Worm (Caenorhabditis elegans) whole organism, L1 larva: Measurements from ENCODE around the gene oatr-1.

Experiments used
- C04F5.9 ChIP-seq: sonication (generic microtip); optimal IDR thresholded peaks from 2 replicates; lab custom pipeline; 2016; ENCODE audit warnings: missing genetic modification characterization, missing compliant biosample characterization
- C16A3.4 ChIP-seq: fragments of 150-350 bp; optimal IDR thresholded peaks from 2 replicates; lab custom pipeline; 2014; ENCODE audit warnings: missing biosample characterization, missing genetic modification characterization
- C34B4.2 ChIP-seq: sonication (generic microtip); optimal IDR thresholded peaks from 2 replicates; lab custom pipeline; 2017; ENCODE audit warnings: mild to moderate bottlenecking, missing genetic modification characterization, missing compliant biosample characterization
- F16B12.6 ChIP-seq: fragments of 150-350 bp; optimal IDR thresholded peaks from 2 replicates; lab custom pipeline; 2014; ENCODE audit warnings: missing biosample characterization, missing genetic modification characterization
- alr-1 ChIP-seq: fragments of 200-800 bp; sonication (Bioruptor generic); optimal IDR thresholded peaks from 2 replicates; lab custom pipeline; 2018; ENCODE audit warnings: borderline replicate concordance, mild to moderate bottlenecking, missing genetic modification characterization, missing compliant biosample characterization
- blmp-1 ChIP-seq: fragments of 150-350 bp; optimal IDR thresholded peaks from 2 replicates; lab custom pipeline; 2014; ENCODE audit warnings: missing biosample characterization, missing genetic modification characterization
- ceh-88 ChIP-seq: fragments of 200-800 bp; sonication (Bioruptor generic); IDR thresholded peaks from 2 replicates; pipeline ENCODE4 v1.3.6; 2022; ENCODE audit warnings: missing genetic modification characterization, missing compliant biosample characterization
- ces-1 ChIP-seq: fragments of 150-350 bp; optimal IDR thresholded peaks from 2 replicates; lab custom pipeline; 2014; ENCODE audit warnings: missing biosample characterization, missing genetic modification reagents, missing genetic modification characterization
- dsc-1 ChIP-seq: sonication (generic microtip); optimal IDR thresholded peaks from 2 replicates; lab custom pipeline; 2016; ENCODE audit warnings: mild to moderate bottlenecking, missing genetic modification characterization, missing compliant biosample characterization
- egl-13 ChIP-seq: sonication (generic microtip); optimal IDR thresholded peaks from 2 replicates; lab custom pipeline; 2016; ENCODE audit warnings: missing genotype, missing genetic modification reagents, missing genetic modification characterization, missing compliant biosample characterization
- egl-27 ChIP-seq, 2 experiments: fragments of 150-350 bp in 1 of 2; sonication (generic microtip); optimal IDR thresholded peaks; 3 replicates each; lab custom pipeline; 2017 to 2018; ENCODE audit warnings: missing biosample characterization in 2 of 2, missing genetic modification characterization in 2 of 2, missing genetic modification reagents in 2 of 2
- elt-2 ChIP-seq: sonication (generic microtip); optimal IDR thresholded peaks from 2 replicates; lab custom pipeline; 2016; ENCODE audit warnings: missing genetic modification characterization, mild to moderate bottlenecking, inconsistent platforms, missing compliant biosample characterization, missing genetic modification reagents
- elt-3 ChIP-seq, 6 experiments: fragments of 150-350 bp in 1 of 6; sonication (generic microtip); optimal IDR thresholded peaks; 2 replicates each; lab custom pipeline; 2017 to 2018; ENCODE audit warnings: missing biosample characterization in 6 of 6, missing genetic modification characterization in 6 of 6, inconsistent platforms in 1 of 6
- ets-5 ChIP-seq: fragments of 200-800 bp; sonication (Bioruptor generic); IDR thresholded peaks from 2 replicates; pipeline ENCODE4 v1.3.6; 2022; ENCODE audit warnings: missing genetic modification characterization, missing compliant biosample characterization
- fkh-8 ChIP-seq: sonication (generic microtip); optimal IDR thresholded peaks from 2 replicates; lab custom pipeline; 2016; ENCODE audit warnings: mild to moderate bottlenecking, missing genetic modification characterization, missing compliant biosample characterization
- fos-1 ChIP-seq: fragments of 150-350 bp; optimal IDR thresholded peaks from 2 replicates; lab custom pipeline; 2014; ENCODE audit warnings: missing biosample characterization, missing genetic modification characterization
- grh-1 ChIP-seq: fragments of 200-800 bp; sonication (Bioruptor generic); IDR thresholded peaks from 2 replicates; pipeline ENCODE4 v1.3.6; 2022; ENCODE audit warnings: missing genetic modification reagents, missing genetic modification characterization, missing compliant biosample characterization
- irx-1 ChIP-seq: sonication (generic microtip); optimal IDR thresholded peaks from 2 replicates; lab custom pipeline; 2016; ENCODE audit warnings: missing genetic modification characterization, missing compliant biosample characterization
- isw-1 ChIP-seq: fragments of 200-800 bp; sonication (Bioruptor generic); IDR thresholded peaks from 2 replicates; pipeline ENCODE4 v1.3.6; 2022; ENCODE audit warnings: missing genetic modification characterization, missing compliant biosample characterization
- jun-1 ChIP-seq: fragments of 150-350 bp; optimal IDR thresholded peaks from 2 replicates; lab custom pipeline; 2014; ENCODE audit warnings: missing biosample characterization, missing genetic modification reagents, missing genetic modification characterization
- lin-15B ChIP-seq: fragments of 150-350 bp; sonication (generic microtip); optimal IDR thresholded peaks from 3 replicates; lab custom pipeline; 2014; ENCODE audit warnings: missing biosample characterization, missing genetic modification characterization
- lir-3 ChIP-seq: sonication (generic microtip); optimal IDR thresholded peaks from 2 replicates; lab custom pipeline; 2016; ENCODE audit warnings: mild to moderate bottlenecking, missing genetic modification characterization, moderate library complexity, missing compliant biosample characterization; ENCODE audit not compliant: poor library complexity
- lsy-2 ChIP-seq, 2 experiments: fragments of 150-350 bp; optimal IDR thresholded peaks; 2 replicates each; lab custom pipeline; 2014; ENCODE audit warnings: missing biosample characterization in 2 of 2, missing genetic modification characterization in 2 of 2
- mab-9 ChIP-seq: fragments of 200-800 bp; sonication (Bioruptor generic); IDR thresholded peaks from 2 replicates; pipeline ENCODE4 v1.3.6; 2022; ENCODE audit warnings: missing genetic modification reagents, missing genetic modification characterization, missing compliant biosample characterization
- mef-2 ChIP-seq: fragments of 150-350 bp; optimal IDR thresholded peaks from 2 replicates; lab custom pipeline; 2014; ENCODE audit warnings: missing biosample characterization, missing genetic modification characterization
- mep-1 ChIP-seq: fragments of 150-350 bp; optimal IDR thresholded peaks from 2 replicates; lab custom pipeline; 2014; ENCODE audit warnings: missing biosample characterization, missing genetic modification characterization
- nhr-11 ChIP-seq: fragments of 150-350 bp; optimal IDR thresholded peaks from 2 replicates; lab custom pipeline; 2014; ENCODE audit warnings: missing biosample characterization, missing genetic modification characterization
- nhr-19 ChIP-seq: fragments of 200-800 bp; sonication (Bioruptor generic); conservative IDR thresholded peaks from 2 replicates; pipeline ENCODE4 v1.3.6; 2022; ENCODE audit warnings: missing genetic modification characterization, missing compliant biosample characterization
- nhr-20 ChIP-seq: sonication (generic microtip); optimal IDR thresholded peaks from 2 replicates; lab custom pipeline; 2016; ENCODE audit warnings: mild to moderate bottlenecking, missing genetic modification characterization, missing compliant biosample characterization
- nhr-28 ChIP-seq: fragments of 150-350 bp; optimal IDR thresholded peaks from 2 replicates; lab custom pipeline; 2014; ENCODE audit warnings: missing biosample characterization, missing genetic modification characterization
- nhr-47 ChIP-seq: sonication (generic microtip); optimal IDR thresholded peaks from 2 replicates; lab custom pipeline; 2016; ENCODE audit warnings: mild to moderate bottlenecking, missing genetic modification characterization, moderate library complexity, missing compliant biosample characterization
- nhr-71 ChIP-seq: sonication (generic microtip); optimal IDR thresholded peaks from 2 replicates; lab custom pipeline; 2016; ENCODE audit warnings: mild to moderate bottlenecking, missing genetic modification characterization, moderate library complexity, missing compliant biosample characterization
- nhr-76 ChIP-seq: sonication (generic microtip); optimal IDR thresholded peaks from 2 replicates; lab custom pipeline; 2017; ENCODE audit warnings: missing biosample characterization, missing genetic modification characterization
- nhr-77 ChIP-seq: fragments of 150-350 bp; optimal IDR thresholded peaks from 2 replicates; lab custom pipeline; 2014; ENCODE audit warnings: missing biosample characterization, missing genetic modification characterization
- nhr-84 ChIP-seq: sonication (generic microtip); optimal IDR thresholded peaks from 2 replicates; lab custom pipeline; 2017; ENCODE audit warnings: missing biosample characterization, missing genetic modification characterization
- nhr-85 ChIP-seq: sonication (generic microtip); peaks from one replicate; lab custom pipeline; 2016; ENCODE audit warnings: missing genetic modification characterization, inconsistent platforms, missing compliant biosample characterization
- nhr-90 ChIP-seq: sonication (generic microtip); optimal IDR thresholded peaks from 2 replicates; lab custom pipeline; 2016; ENCODE audit warnings: mild to moderate bottlenecking, missing genetic modification characterization, missing compliant biosample characterization; ENCODE audit not compliant: poor library complexity
- pag-3 ChIP-seq: sonication (generic microtip); optimal IDR thresholded peaks from 2 replicates; lab custom pipeline; 2017; ENCODE audit warnings: missing genetic modification characterization, mild to moderate bottlenecking, missing compliant biosample characterization, antibody characterized with exemption, borderline replicate concordance; ENCODE audit not compliant: insufficient read depth
- rnt-1 ChIP-seq: sonication (generic microtip); optimal IDR thresholded peaks from 2 replicates; lab custom pipeline; 2016; ENCODE audit warnings: mild to moderate bottlenecking, missing genetic modification characterization, moderate library complexity, missing compliant biosample characterization
- skn-1 ChIP-seq: fragments of 150-350 bp; optimal IDR thresholded peaks from 2 replicates; lab custom pipeline; 2014; ENCODE audit warnings: missing biosample characterization, missing genetic modification characterization
- snpc-4 ChIP-seq: fragments of 150-350 bp; optimal IDR thresholded peaks from 2 replicates; lab custom pipeline; 2014; ENCODE audit warnings: missing biosample characterization, missing genetic modification characterization
- sup-37 ChIP-seq: fragments of 200-800 bp; sonication (Bioruptor generic); optimal IDR thresholded peaks from 2 replicates; lab custom pipeline; 2018; ENCODE audit warnings: mild to moderate bottlenecking, missing genetic modification characterization, missing compliant biosample characterization
- tbx-2 ChIP-seq: sonication (generic microtip); optimal IDR thresholded peaks from 2 replicates; lab custom pipeline; 2016; ENCODE audit warnings: missing genetic modification characterization, missing compliant biosample characterization
- tlp-1 ChIP-seq: fragments of 150-350 bp; optimal IDR thresholded peaks from 2 replicates; lab custom pipeline; 2014; ENCODE audit warnings: missing biosample characterization, missing genetic modification characterization
- unc-30 ChIP-seq: sonication (generic microtip); optimal IDR thresholded peaks from 2 replicates; lab custom pipeline; 2017; ENCODE audit warnings: missing biosample characterization, missing genetic modification characterization
- unc-86 ChIP-seq: sonication (generic microtip); optimal IDR thresholded peaks from 2 replicates; lab custom pipeline; 2016; ENCODE audit warnings: missing genetic modification characterization, missing compliant biosample characterization
- unc-98 ChIP-seq: fragments of 200-800 bp; sonication (Bioruptor generic); IDR thresholded peaks from 2 replicates; pipeline ENCODE4 v1.3.6; 2022; ENCODE audit warnings: missing genetic modification characterization, missing compliant biosample characterization
- vab-15 ChIP-seq: sonication (generic microtip); optimal IDR thresholded peaks from 2 replicates; lab custom pipeline; 2017; ENCODE audit warnings: missing genotype, mild to moderate bottlenecking, missing genetic modification characterization, missing compliant biosample characterization
- xbp-1 ChIP-seq: sonication (generic microtip); optimal IDR thresholded peaks from 2 replicates; lab custom pipeline; 2016; ENCODE audit warnings: missing genetic modification characterization, missing compliant biosample characterization
- ztf-11 ChIP-seq, 2 experiments: sonication (generic microtip); optimal IDR thresholded peaks; 2 replicates each; lab custom pipeline; 2016 to 2017; ENCODE audit warnings: missing genetic modification characterization in 2 of 2, missing biosample characterization in 1 of 2, missing compliant biosample characterization in 1 of 2
- ztf-4 ChIP-seq: fragments of 150-350 bp; optimal IDR thresholded peaks from 2 replicates; lab custom pipeline; 2014; ENCODE audit warnings: missing biosample characterization, missing genetic modification characterization

The oatr-1 gene

DNA sequence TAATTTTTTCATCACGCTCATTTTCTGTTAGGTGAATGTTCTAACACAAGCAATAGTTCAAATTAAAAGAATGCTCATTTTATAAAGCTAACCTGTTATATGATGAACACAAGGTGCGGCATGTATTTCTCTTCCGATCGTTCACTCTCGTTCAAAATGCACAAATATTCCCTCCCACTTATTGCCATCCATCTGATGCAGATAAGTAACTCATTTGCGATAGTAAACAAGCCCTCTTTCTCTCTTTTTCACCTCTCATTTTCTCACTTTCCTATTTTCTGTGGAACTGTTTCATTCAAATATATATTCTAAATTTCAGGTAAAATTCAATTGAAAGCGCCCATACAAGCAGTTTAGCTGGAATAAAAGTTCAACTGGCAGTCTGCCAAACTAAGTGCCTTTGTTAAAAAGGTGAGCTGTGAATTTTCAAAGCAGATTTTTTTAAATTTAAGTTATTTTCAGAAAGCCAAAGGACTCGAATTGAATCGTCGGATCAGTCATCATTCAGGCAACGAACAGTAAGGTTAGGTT lies 49.9 kb downstream of the oatr-1 start, which contains the start of the genes trmt-10C.2 and C56G2.22:
Gene trmt-10C.2 (plus strand): TSS at position 314 of the 531 bp plus-strand sequence.
Gene C56G2.22 (plus strand): TSS at position 481 of the 531 bp plus-strand sequence.
- TF ChIP-seq lir-3 (tag; lab: Kevin White, UChicago) (no peak), dsc-1 (tag; lab: Kevin White, UChicago) (no peak), ceh-88 (GFP tag; lab: Robert Waterston, UW) (no peak), xbp-1 (tag; lab: Kevin White, UChicago) (no peak), tlp-1 (tag; lab: Kevin White, UChicago) (no peak), unc-86 (tag; lab: Kevin White, UChicago) (no peak), nhr-20 (tag; lab: Kevin White, UChicago) (no peak), C34B4.2 (no peak), egl-27 (tag; optimal IDR thresholded peaks at IDR 0.05; lab: Kevin White, UChicago) (no peak), elt-3 (tag; optimal IDR thresholded peaks at IDR 0.05; lab: Kevin White, UChicago) (no peak), rnt-1 (tag; lab: Kevin White, UChicago) (no peak), unc-30 (tag; lab: Kevin White, UChicago) (no peak), elt-2 (no peak), snpc-4 (tag; lab: Kevin White, UChicago) (no peak), jun-1 (tag; lab: Kevin White, UChicago) (no peak), blmp-1 (tag; lab: Kevin White, UChicago) (no peak), nhr-19 (no peak)

DNA sequence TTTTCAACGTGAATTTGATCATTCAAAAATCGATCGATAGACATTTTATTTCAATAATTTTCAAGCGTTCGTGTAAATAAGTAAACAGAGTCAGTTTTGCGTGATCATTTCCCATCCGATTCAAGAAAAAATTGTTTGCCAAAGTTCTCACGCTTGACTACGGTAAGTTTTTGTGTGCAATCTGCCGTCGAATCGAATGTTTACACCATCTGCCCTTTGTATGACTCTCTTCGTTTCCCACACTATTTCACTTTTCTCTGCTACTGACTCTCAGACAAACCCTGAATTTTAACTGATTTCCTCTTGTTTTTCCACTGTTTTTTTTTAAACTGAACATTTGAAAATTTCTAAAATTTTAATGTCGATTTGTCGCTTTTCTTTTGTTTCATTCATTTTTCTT lies 51.2 kb downstream of the oatr-1 start:
- TF ChIP-seq alr-1 (tag; lab: Kevin White, UChicago) (no peak), fos-1 (tag; lab: Kevin White, UChicago) (peak; percentile 87), fkh-8 (tag; lab: Kevin White, UChicago) (peak; percentile 81), nhr-11 (tag; lab: Kevin White, UChicago) (no peak), mab-9 (GFP tag; lab: Robert Waterston, UW) (peak; percentile 54), sup-37 (GFP tag; lab: Kevin White, UChicago) (peak; percentile 74), mef-2 (tag; lab: Kevin White, UChicago) (no peak), snpc-4 (tag; lab: Kevin White, UChicago) (peak; percentile 70), skn-1 (tag; lab: Kevin White, UChicago) (peak; percentile 66), mep-1 (tag; lab: Kevin White, UChicago) (peak; percentile 89), nhr-85 (peak; percentile 94), lsy-2 (tag; optimal IDR thresholded peaks at IDR 0.05; lab: Kevin White, UChicago) (peak; percentile 98 to 99), nhr-77 (tag; lab: Kevin White, UChicago) (peak; percentile 83), grh-1 (GFP tag; lab: Robert Waterston, UW) (peak; percentile 55; the same call in 1 of the 2 replicates), irx-1 (tag; lab: Kevin White, UChicago) (peak; percentile 84), C16A3.4 (tag; lab: Kevin White, UChicago) (peak; percentile 94), nhr-76 (tag; lab: Kevin White, UChicago) (no peak), tlp-1 (tag; lab: Kevin White, UChicago) (no peak), ces-1 (no peak), nhr-71 (peak; percentile 93), ztf-4 (tag; lab: Kevin White, UChicago) (peak; percentile 68), unc-98 (0 out of 2 replicates have a peak, but pooled peaks have one; percentile 26), isw-1 (peak; percentile 77), nhr-84 (tag; lab: Kevin White, UChicago) (no peak), lin-15B (tag; lab: Kevin White, UChicago) (peak; percentile 51), ets-5 (no peak), nhr-90 (peak; percentile 83), vab-15 (tag; lab: Kevin White, UChicago) (no peak), nhr-28 (tag; lab: Kevin White, UChicago) (no peak), C04F5.9 (tag; lab: Kevin White, UChicago) (peak; percentile 71), tbx-2 (peak; percentile 81), elt-2 (peak; percentile 39), ztf-11 (tag; optimal IDR thresholded peaks at IDR 0.05; lab: Kevin White, UChicago) (peak in 1 of 2 experiments; percentile 40), nhr-47 (tag; lab: Kevin White, UChicago) (peak; percentile 90), pag-3 (tag; lab: Kevin White, UChicago) (peak; percentile 49), egl-13 (tag; lab: Kevin White, UChicago) (no peak), F16B12.6 (tag; lab: Kevin White, UChicago) (peak; percentile 97)
